Fruit fly (Drosophila melanogaster): Measurements from ENCODE around the gene CG14331.

- TF ChIP-seq CTCF (optimal IDR thresholded peaks at IDR 0.05): no peak
- no peak for TF ChIP-seq CG8478 (optimal IDR thresholded peaks at IDR 0.05)
Measured at dm6 chr3R:17400102-17400501, 40.4 kb downstream of the CG14331 start.

All from S2 (cell line).